In the genomic region with DNA sequence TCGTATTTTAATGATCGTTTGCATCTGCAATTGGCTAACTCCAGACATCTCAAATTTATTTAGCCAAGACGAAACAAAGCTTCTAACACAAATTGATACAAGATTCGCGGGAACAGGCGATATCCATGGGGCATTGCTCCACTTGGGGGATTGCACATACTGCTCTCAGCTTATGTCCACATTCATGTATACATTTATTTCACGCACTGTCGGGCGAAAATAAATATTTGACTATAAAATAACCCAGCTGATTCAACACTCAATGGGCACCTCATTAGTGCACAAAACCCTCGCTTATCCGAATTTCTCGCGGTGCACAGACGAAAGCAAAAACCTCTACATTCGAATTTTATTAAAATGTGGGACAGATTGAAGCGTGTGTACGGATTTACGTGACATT, we compare ENCODE assay signal across 4 fruit fly cellular contexts.
TF ChIP-seq lines count a peak whose summit lies in the region.

No protein-coding gene starts in this region.

- peak; percentile 10 for TF ChIP-seq CTCF in whole organism, embryonic (GFP tag; optimal IDR thresholded peaks at IDR 0.05; lab: Kevin White, UChicago)

TF ChIP-seq in whole organism, adult, 20 proteins besides CTCF, POLR2A, EP300 and RAD21:
- TF ChIP-seq bab1 (GFP tag; optimal IDR thresholded peaks at IDR 0.05; lab: Kevin White, UChicago) (no peak), kay (GFP tag; lab: Kevin White, UChicago; ENCODE audit: borderline replicate concordance) (peak; percentile 38)

TF ChIP-seq in whole organism, embryonic, 481 proteins besides CTCF, POLR2A, EP300 and RAD21 (continues in another document):
- TF ChIP-seq pan (optimal IDR thresholded peaks at IDR 0.05; lab: Kevin White, UChicago) (no peak), pan (GFP tag; optimal IDR thresholded peaks at IDR 0.05 in 1 of 2, IDR thresholded peaks at IDR 0.05 in 1 of 2) (peak in 1 of 2 experiments; percentile 35), gem (tag; optimal IDR thresholded peaks at IDR 0.05; lab: Kevin White, UChicago) (peak; percentile 23), bsh (GFP tag; optimal IDR thresholded peaks at IDR 0.05; lab: Kevin White, UChicago) (peak in 1 of 2 experiments; percentile 42), CG17385 (GFP tag; optimal IDR thresholded peaks at IDR 0.05; lab: Kevin White, UChicago) (peak; percentile 17), nerfin-1 (tag; optimal IDR thresholded peaks at IDR 0.05; lab: Kevin White, UChicago) (peak; percentile 25), CG12071 (GFP tag; optimal IDR thresholded peaks at IDR 0.05; lab: Kevin White, UChicago) (peak; percentile 75), CG34224 (GFP tag; IDR thresholded peaks at IDR 0.05; lab: Robert Waterston, UW; ENCODE audit: partially characterized antibody) (no peak), row (GFP tag; IDR thresholded peaks at IDR 0.05; lab: Robert Waterston, UW) (0 out of 3 replicates have a peak, but pooled peaks have one; percentile 9), CG13296 (GFP tag; optimal IDR thresholded peaks at IDR 0.05; lab: Kevin White, UChicago) (peak; percentile 19), CG11696 (GFP tag; IDR thresholded peaks at IDR 0.05; lab: Robert Waterston, UW) (peak; percentile 55; the same call in 1 of the 2 replicates), Adf1 (GFP tag; IDR thresholded peaks at IDR 0.05; lab: Robert Waterston, UW) (no peak), dan (GFP tag; IDR thresholded peaks at IDR 0.05; lab: Robert Waterston, UW) (no peak), crp (GFP tag; optimal IDR thresholded peaks at IDR 0.05; lab: Kevin White, UChicago) (no peak), aop (GFP tag; IDR thresholded peaks at IDR 0.05; lab: Robert Waterston, UW) (no peak), Sox100B (GFP tag; optimal IDR thresholded peaks at IDR 0.05; lab: Kevin White, UChicago) (peak; percentile 47), kni (GFP tag; optimal IDR thresholded peaks at IDR 0.05; lab: Kevin White, UChicago) (peak; percentile 47), CG5245 (GFP tag; optimal IDR thresholded peaks at IDR 0.05; lab: Kevin White, UChicago) (no peak), CG15269 (tag; optimal IDR thresholded peaks at IDR 0.05; lab: Kevin White, UChicago) (peak; percentile 16), zf30C (GFP tag; optimal IDR thresholded peaks at IDR 0.05; lab: Kevin White, UChicago) (peak; percentile 18), Fer3 (tag; optimal IDR thresholded peaks at IDR 0.05; lab: Kevin White, UChicago) (peak; percentile 37), sna (GFP tag; IDR thresholded peaks at IDR 0.05; lab: Robert Waterston, UW; ENCODE audit: partially characterized antibody) (no peak), lola (GFP tag; optimal IDR thresholded peaks at IDR 0.05; lab: Kevin White, UChicago) (peak in 1 of 3 experiments; percentile 5), Mrtf (GFP tag; IDR thresholded peaks at IDR 0.05; lab: Robert Waterston, UW) (no peak), Med (GFP tag; lab: Kevin White, UChicago) (peak; percentile 84), CG4854 (GFP tag; optimal IDR thresholded peaks at IDR 0.05; lab: Kevin White, UChicago) (peak; percentile 23), CG16779 (GFP tag; IDR thresholded peaks at IDR 0.05; lab: Robert Waterston, UW) (no peak)

TF ChIP-seq in whole organism, prepupa, 60 proteins besides CTCF, POLR2A, EP300 and RAD21:
- no peak for TF ChIP-seq CG32006 (GFP tag; optimal IDR thresholded peaks at IDR 0.05; lab: Kevin White, UChicago)
- peak; percentile 2 for TF ChIP-seq CG3919 (GFP tag; optimal IDR thresholded peaks at IDR 0.05; lab: Kevin White, UChicago)
- no peak for TF ChIP-seq CG31627 (GFP tag; optimal IDR thresholded peaks at IDR 0.05; lab: Kevin White, UChicago)
- peak; percentile 68 for TF ChIP-seq Eip78C (GFP tag; lab: Kevin White, UChicago)
- TF ChIP-seq Met (GFP tag; optimal IDR thresholded peaks at IDR 0.05; lab: Kevin White, UChicago): peak; percentile 9
- TF ChIP-seq svp (GFP tag; lab: Kevin White, UChicago): peak; percentile 59
- TF ChIP-seq Hr39 (GFP tag; optimal IDR thresholded peaks at IDR 0.05; lab: Kevin White, UChicago): no peak
- TF ChIP-seq fkh (GFP tag; optimal IDR thresholded peaks at IDR 0.05; lab: Kevin White, UChicago): peak; percentile 70
- peak; percentile 38 for TF ChIP-seq vri (GFP tag; optimal IDR thresholded peaks at IDR 0.05; lab: Kevin White, UChicago)
- TF ChIP-seq fd85E (GFP tag; optimal IDR thresholded peaks at IDR 0.05; lab: Kevin White, UChicago): no peak
- TF ChIP-seq CG15336 (GFP tag; IDR thresholded peaks at IDR 0.05; lab: Robert Waterston, UW): no peak
- TF ChIP-seq esn (GFP tag; optimal IDR thresholded peaks at IDR 0.05; lab: Kevin White, UChicago): peak; percentile 14
TF ChIP-seq in whole organism, prepupa: peak in this region for 7.

TF ChIP-seq in whole organism, wandering third instar larva, 38 proteins besides CTCF, POLR2A, EP300 and RAD21:
- peak; percentile 69 for TF ChIP-seq OdsH (GFP tag; optimal IDR thresholded peaks at IDR 0.05; lab: Kevin White, UChicago)
- TF ChIP-seq Hr83 (GFP tag; optimal IDR thresholded peaks at IDR 0.05; lab: Kevin White, UChicago; ENCODE audit: poor library complexity, severe bottlenecking): peak; percentile 97
- no peak for TF ChIP-seq CrebA (GFP tag; optimal IDR thresholded peaks at IDR 0.05; lab: Kevin White, UChicago; ENCODE audit: borderline replicate concordance)
- TF ChIP-seq br (GFP tag; optimal IDR thresholded peaks at IDR 0.05; lab: Kevin White, UChicago): peak; percentile 71
- no peak for TF ChIP-seq tai (GFP tag; optimal IDR thresholded peaks at IDR 0.05; lab: Kevin White, UChicago)
- TF ChIP-seq Hnf4 (GFP tag; optimal IDR thresholded peaks at IDR 0.05; lab: Kevin White, UChicago): peak; percentile 61
- TF ChIP-seq HLH106 (tag; optimal IDR thresholded peaks at IDR 0.05; lab: Kevin White, UChicago): peak; percentile 42
- peak; percentile 20 for TF ChIP-seq psq (GFP tag; optimal IDR thresholded peaks at IDR 0.05; lab: Kevin White, UChicago)
- TF ChIP-seq h (GFP tag; optimal IDR thresholded peaks at IDR 0.05; lab: Kevin White, UChicago): peak; percentile 88
- peak; percentile 62 for TF ChIP-seq Sp1 (GFP tag; optimal IDR thresholded peaks at IDR 0.05; lab: Kevin White, UChicago)
- TF ChIP-seq CG9705 (GFP tag; optimal IDR thresholded peaks at IDR 0.05; lab: Kevin White, UChicago): peak; percentile 17
- TF ChIP-seq fru (GFP tag; optimal IDR thresholded peaks at IDR 0.05; lab: Kevin White, UChicago): peak; percentile 65
- no peak for TF ChIP-seq Mio (GFP tag; optimal IDR thresholded peaks at IDR 0.05; lab: Kevin White, UChicago)
- TF ChIP-seq CG32264 (GFP tag; optimal IDR thresholded peaks at IDR 0.05; lab: Kevin White, UChicago): peak; percentile 52
- no peak for TF ChIP-seq usp (GFP tag; optimal IDR thresholded peaks at IDR 0.05; lab: Kevin White, UChicago)
- peak; percentile 17 for TF ChIP-seq woc (GFP tag; optimal IDR thresholded peaks at IDR 0.05; lab: Kevin White, UChicago)
- TF ChIP-seq rgr (GFP tag; optimal IDR thresholded peaks at IDR 0.05; lab: Kevin White, UChicago): peak; percentile 87
- peak in 1 of 2 experiments; percentile 67 for TF ChIP-seq foxo (GFP tag; optimal IDR thresholded peaks at IDR 0.05; lab: Kevin White, UChicago)
- TF ChIP-seq Myc (optimal IDR thresholded peaks at IDR 0.05; lab: Kevin White, UChicago): no peak
- TF ChIP-seq Rel (GFP tag; optimal IDR thresholded peaks at IDR 0.05; lab: Kevin White, UChicago): no peak
- peak; percentile 22 for TF ChIP-seq Rel (tag; optimal IDR thresholded peaks at IDR 0.05; lab: Kevin White, UChicago)
- TF ChIP-seq dmrt93B (GFP tag; optimal IDR thresholded peaks at IDR 0.05; lab: Kevin White, UChicago): peak; percentile 12
- no peak for TF ChIP-seq Jra (GFP tag; optimal IDR thresholded peaks at IDR 0.05; lab: Kevin White, UChicago)
